Worm (Caenorhabditis elegans): ENCODE results near the gene aipr-1.

- no peak for TF ChIP-seq klf-2 (GFP tag; conservative IDR thresholded peaks at IDR 0.05)
- TF ChIP-seq flt-1 (GFP tag; IDR thresholded peaks at IDR 0.05) = no peak
- TF ChIP-seq ztf-23 (GFP tag; IDR thresholded peaks at IDR 0.05) = no peak
- no peak for TF ChIP-seq cog-1 (tag; optimal IDR thresholded peaks at IDR 0.05)
Measured at ce11 chrII:6628397-6628796, 34.3 kb upstream of the aipr-1 start.

Data from whole organism, midembryonic.